Fruit fly (Drosophila melanogaster) whole organism, prepupa: ENCODE results near the gene kuz.

Experiments used
- Blimp-1 ChIP-seq: fragments of 200-800 bp; sonication (Bioruptor generic); optimal IDR thresholded peaks from 3 replicates; lab custom pipeline; 2017; ENCODE audit warnings: missing biosample characterization, missing genetic modification characterization, mild to moderate bottlenecking, moderate library complexity, missing genetic modification reagents
- CG11294 ChIP-seq: fragments of 200-800 bp; sonication (Bioruptor generic); IDR thresholded peaks from 2 replicates; pipeline ENCODE4 v1.3.6; 2022; ENCODE audit warnings: missing biosample characterization, missing genetic modification characterization
- CG16779 ChIP-seq: fragments of 200-800 bp; sonication (Bioruptor generic); optimal IDR thresholded peaks from 3 replicates; lab custom pipeline; 2017; ENCODE audit warnings: missing biosample characterization, mild to moderate bottlenecking, missing genetic modification characterization
- CG34406 ChIP-seq: fragments of 200-800 bp; sonication (Bioruptor generic); optimal IDR thresholded peaks from 3 replicates; lab custom pipeline; 2016; ENCODE audit warnings: missing biosample characterization, missing genetic modification characterization
- CG9139 ChIP-seq: fragments of 200-800 bp; sonication (Bioruptor generic); optimal IDR thresholded peaks from 3 replicates; lab custom pipeline; 2017; ENCODE audit warnings: missing biosample characterization, mild to moderate bottlenecking, missing genetic modification characterization
- Eip78C ChIP-seq: fragments of 200-800 bp; sonication (Bioruptor generic); peaks from one replicate; lab custom pipeline; 2016; ENCODE audit warnings: missing biosample characterization, missing genetic modification characterization
- Eip93F ChIP-seq: fragments of 200-800 bp; sonication (Bioruptor generic); optimal IDR thresholded peaks from 2 replicates; lab custom pipeline; 2016; ENCODE audit warnings: missing biosample characterization, mild to moderate bottlenecking, missing genetic modification characterization
- Gug ChIP-seq: fragments of 200-800 bp; sonication (Bioruptor generic); IDR thresholded peaks from 2 replicates; pipeline ENCODE4 v1.3.6; 2022; ENCODE audit warnings: missing biosample characterization, missing genetic modification characterization
- OdsH ChIP-seq: fragments of 200-800 bp; sonication (Bioruptor generic); optimal IDR thresholded peaks from 3 replicates; lab custom pipeline; 2016; ENCODE audit warnings: missing biosample characterization, missing genetic modification characterization
- dsx ChIP-seq: fragments of 200-800 bp; optimal IDR thresholded peaks from 3 replicates; lab custom pipeline; 2019; ENCODE audit warnings: missing biosample characterization, mild to moderate bottlenecking, missing genetic modification characterization, moderate library complexity; ENCODE audit not compliant: poor library complexity, severe bottlenecking
- fkh ChIP-seq: fragments of 200-800 bp; sonication (Bioruptor generic); optimal IDR thresholded peaks from 3 replicates; lab custom pipeline; 2017; ENCODE audit warnings: missing biosample characterization, mild to moderate bottlenecking, missing genetic modification characterization, moderate library complexity
- lz ChIP-seq: fragments of 200-800 bp; sonication (Bioruptor generic); optimal IDR thresholded peaks from 3 replicates; lab custom pipeline; 2016; ENCODE audit warnings: missing biosample characterization, missing genetic modification characterization

DNA sequence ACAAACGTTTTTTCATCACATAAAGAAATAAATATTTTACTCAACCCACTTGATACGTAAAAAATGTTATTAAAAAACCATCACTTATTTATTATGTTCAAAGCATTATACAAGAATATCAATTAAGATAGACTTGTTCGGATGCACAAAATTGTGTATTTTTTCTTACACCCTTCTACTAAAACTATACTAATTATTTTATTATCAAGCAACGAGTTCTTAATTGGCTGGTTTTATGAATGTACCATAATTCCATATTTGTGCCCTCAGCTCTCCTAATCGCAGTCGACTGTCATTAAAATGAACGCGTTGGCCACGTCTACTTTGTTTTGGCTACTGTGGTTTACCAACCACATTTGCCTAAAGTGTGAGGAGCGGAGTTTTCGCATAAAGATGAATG lies 20.3 kb upstream of the kuz start, which contains the start of gene CG33642:
- TF ChIP-seq CG9139 (no peak), Gug (GFP tag; lab: Robert Waterston, UW) (no peak), Eip78C (GFP tag; lab: Kevin White, UChicago) (no peak), Blimp-1 (GFP tag; lab: Kevin White, UChicago) (no peak), CG11294 (no peak), CG16779 (no peak), lz (GFP tag; lab: Kevin White, UChicago) (no peak), OdsH (no peak), fkh (GFP tag; lab: Kevin White, UChicago) (no peak), Eip93F (GFP tag; lab: Kevin White, UChicago) (no peak), dsx (GFP tag; lab: Kevin White, UChicago) (no peak), CG34406 (no peak)
